Fruit fly (Drosophila melanogaster) whole organism, adult: Measurements from ENCODE around the gene CG31087.

Experiments used
- CG11617 ChIP-seq: fragments of 200-800 bp; sonication (Bioruptor generic); optimal IDR thresholded peaks from 2 replicates; lab custom pipeline; 2017; ENCODE audit warnings: mild to moderate bottlenecking, missing biosample characterization, missing genetic modification reagents, missing genetic modification characterization
- CG12768 ChIP-seq: fragments of 200-800 bp; sonication (Bioruptor generic); optimal IDR thresholded peaks from 2 replicates; lab custom pipeline; 2017; ENCODE audit warnings: missing biosample characterization, missing genetic modification characterization, mild to moderate bottlenecking, moderate library complexity, missing genetic modification reagents
- CG14711 ChIP-seq: fragments of 200-800 bp; sonication (Bioruptor generic); optimal IDR thresholded peaks from 2 replicates; lab custom pipeline; 2018; ENCODE audit warnings: missing biosample characterization, mild to moderate bottlenecking, missing genetic modification characterization, moderate library complexity
- CG1620 ChIP-seq: fragments of 200-800 bp; sonication (Bioruptor generic); optimal IDR thresholded peaks from 2 replicates; lab custom pipeline; 2016; ENCODE audit warnings: missing biosample characterization, missing genetic modification characterization
- CG33017 ChIP-seq: fragments of 200-800 bp; sonication (Bioruptor generic); optimal IDR thresholded peaks from 2 replicates; lab custom pipeline; 2018; ENCODE audit warnings: missing biosample characterization, mild to moderate bottlenecking, missing genetic modification characterization, moderate library complexity
- CG5204 ChIP-seq: fragments of 200-800 bp; sonication (Bioruptor generic); optimal IDR thresholded peaks from 2 replicates; lab custom pipeline; 2016; ENCODE audit warnings: missing biosample characterization, missing genetic modification characterization
- CG7045 ChIP-seq: fragments of 200-800 bp; sonication (Bioruptor generic); optimal IDR thresholded peaks from 2 replicates; lab custom pipeline; 2017; ENCODE audit warnings: missing biosample characterization, mild to moderate bottlenecking, missing genetic modification characterization
- CG7101 ChIP-seq: fragments of 200-800 bp; sonication (Bioruptor generic); optimal IDR thresholded peaks from 2 replicates; lab custom pipeline; 2018; ENCODE audit warnings: missing biosample characterization, mild to moderate bottlenecking, missing genetic modification characterization, moderate library complexity
- Clk ChIP-seq: fragments of 200-800 bp; sonication (Bioruptor generic); optimal IDR thresholded peaks from 2 replicates; lab custom pipeline; 2017; ENCODE audit warnings: missing biosample characterization, missing genetic modification characterization
- Crg-1 ChIP-seq: fragments of 200-800 bp; sonication (Bioruptor generic); optimal IDR thresholded peaks from 2 replicates; lab custom pipeline; 2016; ENCODE audit warnings: missing biosample characterization, missing genetic modification characterization
- Hr96 ChIP-seq: fragments of 200-800 bp; sonication (Bioruptor generic); optimal IDR thresholded peaks from 2 replicates; lab custom pipeline; 2016; ENCODE audit warnings: missing biosample characterization, missing genetic modification characterization
- Mnt ChIP-seq: fragments of 200-800 bp; sonication (Bioruptor generic); optimal IDR thresholded peaks from 2 replicates; lab custom pipeline; 2016; ENCODE audit warnings: missing biosample characterization, mild to moderate bottlenecking, missing genetic modification characterization
- bab1 ChIP-seq: fragments of 200-800 bp; sonication (Bioruptor generic); optimal IDR thresholded peaks from 3 replicates; lab custom pipeline; 2019; ENCODE audit warnings: missing biosample characterization, mild to moderate bottlenecking, missing genetic modification characterization, moderate library complexity
- cic ChIP-seq: fragments of 200-800 bp; sonication (Bioruptor generic); optimal IDR thresholded peaks from 2 replicates; lab custom pipeline; 2017; ENCODE audit warnings: missing biosample characterization, mild to moderate bottlenecking, missing genetic modification characterization, moderate library complexity
- cnc ChIP-seq, 2 experiments: fragments of >200 bp; optimal IDR thresholded peaks; 2 replicates each; lab custom pipeline; 2017
- kay ChIP-seq: fragments of 200-800 bp; sonication (Bioruptor generic); peaks from one replicate; lab custom pipeline; 2016; ENCODE audit warnings: missing biosample characterization, missing genetic modification characterization, borderline replicate concordance
- ovo ChIP-seq: fragments of 200-800 bp; sonication (Bioruptor generic); optimal IDR thresholded peaks from 2 replicates; lab custom pipeline; 2016; ENCODE audit warnings: missing biosample characterization, missing genetic modification characterization
- pad ChIP-seq: fragments of 200-800 bp; sonication (Bioruptor generic); optimal IDR thresholded peaks from 3 replicates; lab custom pipeline; 2017; ENCODE audit warnings: missing biosample characterization, missing genetic modification characterization, mild to moderate bottlenecking, moderate library complexity, missing genetic modification reagents
- tj ChIP-seq: fragments of 200-800 bp; sonication (Bioruptor generic); optimal IDR thresholded peaks from 3 replicates; lab custom pipeline; 2017; ENCODE audit warnings: missing biosample characterization, mild to moderate bottlenecking, missing genetic modification characterization, moderate library complexity
- toe ChIP-seq: fragments of 200-800 bp; sonication (Bioruptor generic); optimal IDR thresholded peaks from 2 replicates; lab custom pipeline; 2016; ENCODE audit warnings: missing biosample characterization, missing genetic modification characterization

Gene CG31087

DNA sequence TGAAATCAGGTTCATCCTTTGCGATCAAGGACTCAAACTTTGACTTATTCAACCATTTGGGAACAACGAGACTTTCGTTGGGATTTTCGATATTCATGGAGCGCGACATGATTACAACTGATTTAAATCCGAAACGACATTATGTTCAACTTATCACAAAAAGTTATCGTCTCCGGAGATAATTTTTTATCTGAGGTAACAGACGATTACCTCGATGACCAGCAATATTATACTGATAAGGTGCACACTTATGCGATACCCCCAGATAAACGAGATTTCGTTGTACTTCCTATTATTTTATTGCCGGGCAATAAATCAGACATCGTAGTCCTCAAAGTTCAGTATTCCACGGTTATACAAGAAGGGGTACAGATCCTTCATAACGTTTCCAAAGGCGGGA is 16.0 kb downstream of the CG31087 start, which contains the start of gene CG31097:
TSS of gene CG31097 (minus strand) at position 101 of the 400 bp plus-strand sequence.
- no peak for TF ChIP-seq tj (GFP tag; lab: Kevin White, UChicago)
- TF ChIP-seq toe (GFP tag; lab: Kevin White, UChicago): no peak
- no peak for TF ChIP-seq CG33017
- no peak for TF ChIP-seq bab1 (GFP tag; lab: Kevin White, UChicago)
- TF ChIP-seq CG7045: no peak
- no peak for TF ChIP-seq CG7101
- no peak for TF ChIP-seq CG1620 (GFP tag; lab: Kevin White, UChicago)
- no peak for TF ChIP-seq kay (GFP tag; lab: Kevin White, UChicago)

- peak; percentile 75 for TF ChIP-seq kay (GFP tag; lab: Kevin White, UChicago)
- TF ChIP-seq pad (GFP tag; lab: Kevin White, UChicago): no peak
- TF ChIP-seq CG7101: no peak
- TF ChIP-seq toe (GFP tag; lab: Kevin White, UChicago): peak; percentile 31
- no peak for TF ChIP-seq Clk
- no peak for TF ChIP-seq ovo (GFP tag; lab: Kevin White, UChicago)
- peak; percentile 73 for TF ChIP-seq Hr96 (GFP tag; lab: Kevin White, UChicago)
- peak; percentile 52 for TF ChIP-seq CG12768
- peak; percentile 85 for TF ChIP-seq Mnt (GFP tag; lab: Kevin White, UChicago)
- peak; percentile 91 for TF ChIP-seq cic (GFP tag; lab: Kevin White, UChicago)
- TF ChIP-seq tj (GFP tag; lab: Kevin White, UChicago): no peak
- no peak for TF ChIP-seq CG5204 (GFP tag; lab: Kevin White, UChicago)
- TF ChIP-seq CG11617: no peak
- no peak for TF ChIP-seq cnc (optimal IDR thresholded peaks at IDR 0.05; lab: Kevin White, UChicago)
- TF ChIP-seq CG1620 (GFP tag; lab: Kevin White, UChicago): no peak
- TF ChIP-seq bab1 (GFP tag; lab: Kevin White, UChicago): no peak
- peak; percentile 53 for TF ChIP-seq CG33017
- TF ChIP-seq CG14711 (tag; lab: Kevin White, UChicago): no peak
- no peak for TF ChIP-seq Crg-1 (GFP tag; lab: Kevin White, UChicago)
- TF ChIP-seq CG7045: no peak
Measured at dm6 chr3R:25295320-25296020, 18.2 kb downstream of the CG31087 start, which contains the start of gene CG31102. CG31102 (minus strand) TSS chr3R:25295594.

- peak; percentile 90 for TF ChIP-seq Mnt (GFP tag; lab: Kevin White, UChicago)
- TF ChIP-seq CG5204 (GFP tag; lab: Kevin White, UChicago): no peak
- TF ChIP-seq Crg-1 (GFP tag; lab: Kevin White, UChicago): no peak
- TF ChIP-seq ovo (GFP tag; lab: Kevin White, UChicago): peak; percentile 41
- peak; percentile 18 for TF ChIP-seq tj (GFP tag; lab: Kevin White, UChicago)
- TF ChIP-seq Hr96 (GFP tag; lab: Kevin White, UChicago): no peak
- TF ChIP-seq CG11617: peak; percentile 53
- peak; percentile 83 for TF ChIP-seq CG33017
- TF ChIP-seq pad (GFP tag; lab: Kevin White, UChicago): peak; percentile 35
- no peak for TF ChIP-seq CG1620 (GFP tag; lab: Kevin White, UChicago)
- no peak for TF ChIP-seq Clk
- peak; percentile 41 for TF ChIP-seq toe (GFP tag; lab: Kevin White, UChicago)
- TF ChIP-seq CG14711 (tag; lab: Kevin White, UChicago): peak; percentile 29
- TF ChIP-seq cic (GFP tag; lab: Kevin White, UChicago): peak; percentile 92
- TF ChIP-seq bab1 (GFP tag; lab: Kevin White, UChicago): peak; percentile 84
- peak; percentile 80 for TF ChIP-seq CG12768
- peak; percentile 89 for TF ChIP-seq kay (GFP tag; lab: Kevin White, UChicago)
- peak; percentile 62 for TF ChIP-seq CG7045
- TF ChIP-seq CG7101: peak; percentile 60
- TF ChIP-seq cnc (optimal IDR thresholded peaks at IDR 0.05; lab: Kevin White, UChicago): peak in 1 of 2 experiments; percentile 57
Measured at dm6 chr3R:25292864-25293284, 20.8 kb downstream of the CG31087 start, which contains the start of gene CG31098. CG31098 (minus strand) TSS chr3R:25292977.

DNA sequence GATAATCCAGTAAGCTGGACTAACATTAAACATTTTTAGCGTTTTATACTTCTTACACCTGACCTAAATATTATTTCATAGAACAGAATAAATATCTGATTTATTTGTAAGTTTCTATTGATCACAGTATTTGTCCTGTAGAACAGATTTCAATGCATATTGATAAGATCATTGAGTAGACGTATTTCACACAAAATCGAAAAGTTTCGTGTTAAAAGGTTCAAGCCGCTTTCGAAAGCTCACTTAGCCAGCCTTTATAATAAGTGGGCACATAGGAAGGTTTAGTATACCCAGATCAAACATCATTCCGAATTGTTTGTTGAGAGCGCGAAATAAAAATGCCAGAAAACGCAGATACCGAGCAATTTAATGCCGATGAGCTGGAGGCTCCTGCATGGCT is 24.0 kb downstream of the CG31087 start, which contains the start of gene CG11893:
TSS of gene CG11893 (plus strand) at position 301 of the 400 bp plus-strand sequence.
- peak; percentile 37 for TF ChIP-seq kay (GFP tag; lab: Kevin White, UChicago)
- TF ChIP-seq CG7045: no peak
- no peak for TF ChIP-seq tj (GFP tag; lab: Kevin White, UChicago)

DNA sequence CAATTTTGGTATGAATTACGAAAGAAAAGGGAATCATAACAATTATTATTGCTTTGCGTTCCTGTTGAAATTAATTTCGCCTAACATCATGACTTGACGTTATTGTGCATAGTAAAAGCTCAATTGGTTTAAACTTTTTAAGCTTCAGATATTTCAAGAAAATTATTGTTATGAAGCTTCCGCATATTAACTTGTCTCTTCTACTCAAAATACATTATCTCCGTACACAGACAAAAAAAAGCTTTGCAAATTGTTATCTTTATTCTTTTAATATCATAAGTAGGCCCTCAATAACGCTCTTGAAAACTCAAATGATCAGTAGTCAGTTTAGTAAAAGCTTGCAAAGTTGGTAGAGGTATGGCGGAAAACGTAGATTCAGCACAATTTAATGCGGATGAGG is 26.5 kb downstream of the CG31087 start, which contains the start of gene CG13658:
TSS of gene CG13658 (plus strand) at position 347 of the 400 bp plus-strand sequence.
- TF ChIP-seq CG14711 (tag; lab: Kevin White, UChicago) (no peak), cic (GFP tag; lab: Kevin White, UChicago) (peak; percentile 59), Hr96 (GFP tag; lab: Kevin White, UChicago) (no peak), ovo (GFP tag; lab: Kevin White, UChicago) (no peak), pad (GFP tag; lab: Kevin White, UChicago) (no peak), CG12768 (peak; percentile 13), toe (GFP tag; lab: Kevin White, UChicago) (no peak), CG7101 (no peak), CG7045 (no peak), Clk (no peak), cnc (optimal IDR thresholded peaks at IDR 0.05; lab: Kevin White, UChicago) (peak in 1 of 2 experiments; percentile 81), bab1 (GFP tag; lab: Kevin White, UChicago) (peak; percentile 14), tj (GFP tag; lab: Kevin White, UChicago) (no peak), kay (GFP tag; lab: Kevin White, UChicago) (peak; percentile 90), CG33017 (no peak), CG5204 (GFP tag; lab: Kevin White, UChicago) (no peak), Mnt (GFP tag; lab: Kevin White, UChicago) (no peak), CG1620 (GFP tag; lab: Kevin White, UChicago) (no peak), Crg-1 (GFP tag; lab: Kevin White, UChicago) (no peak), CG11617 (no peak)
